Worm (Caenorhabditis elegans) whole organism, late embryonic: ENCODE data around the gene ceh-41.

ENCODE experiments used
- C08G9.2 ChIP-seq: sonication (generic microtip); optimal IDR thresholded peaks from 2 replicates; lab custom pipeline; 2016; ENCODE audit warnings: mild to moderate bottlenecking, missing genetic modification characterization, moderate library complexity, missing compliant biosample characterization
- C38D4.7 ChIP-seq: fragments of 200-800 bp; sonication (Bioruptor generic); optimal IDR thresholded peaks from 2 replicates; lab custom pipeline; 2018; ENCODE audit warnings: mild to moderate bottlenecking, missing genetic modification characterization, moderate library complexity, missing compliant biosample characterization
- K02D7.2 ChIP-seq: sonication (generic microtip); optimal IDR thresholded peaks from 2 replicates; lab custom pipeline; 2017; ENCODE audit warnings: mild to moderate bottlenecking, missing genetic modification characterization, missing compliant biosample characterization
- K09A11.1 ChIP-seq: sonication (generic microtip); optimal IDR thresholded peaks from 2 replicates; lab custom pipeline; 2017; ENCODE audit warnings: antibody characterized with exemption, mild to moderate bottlenecking, missing genetic modification characterization, missing compliant biosample characterization; ENCODE audit not compliant: insufficient read depth
- T23F11.4 ChIP-seq: fragments of 200-800 bp; sonication (Bioruptor generic); optimal IDR thresholded peaks from 2 replicates; lab custom pipeline; 2018; ENCODE audit warnings: mild to moderate bottlenecking, missing genetic modification characterization, missing compliant biosample characterization
- ahr-1 ChIP-seq: sonication (generic microtip); optimal IDR thresholded peaks from 2 replicates; lab custom pipeline; 2016; ENCODE audit warnings: missing genetic modification characterization, missing compliant biosample characterization
- ceh-14 ChIP-seq: sonication (generic microtip); optimal IDR thresholded peaks from 2 replicates; lab custom pipeline; 2016; ENCODE audit warnings: missing genotype, missing genetic modification characterization, missing compliant biosample characterization
- ceh-18 ChIP-seq: sonication (generic microtip); optimal IDR thresholded peaks from 2 replicates; lab custom pipeline; 2016; ENCODE audit warnings: missing genetic modification characterization, missing compliant biosample characterization
- ceh-22 ChIP-seq: sonication (generic microtip); optimal IDR thresholded peaks from 2 replicates; lab custom pipeline; 2017; ENCODE audit warnings: missing biosample characterization, missing genetic modification characterization
- ceh-24 ChIP-seq: sonication (generic microtip); optimal IDR thresholded peaks from 2 replicates; lab custom pipeline; 2016; ENCODE audit warnings: mild to moderate bottlenecking, missing genetic modification characterization, missing compliant biosample characterization
- ceh-31 ChIP-seq: sonication (generic microtip); optimal IDR thresholded peaks from 2 replicates; lab custom pipeline; 2016; ENCODE audit warnings: missing genetic modification characterization, missing compliant biosample characterization
- ceh-48 ChIP-seq: sonication (generic microtip); optimal IDR thresholded peaks from 2 replicates; lab custom pipeline; 2016; ENCODE audit warnings: missing genetic modification characterization, inconsistent platforms, missing compliant biosample characterization
- ceh-9 ChIP-seq: sonication (generic microtip); optimal IDR thresholded peaks from 2 replicates; lab custom pipeline; 2016; ENCODE audit warnings: mild to moderate bottlenecking, missing genetic modification characterization, inconsistent platforms, missing compliant biosample characterization
- che-1 ChIP-seq: sonication (generic microtip); optimal IDR thresholded peaks from 2 replicates; lab custom pipeline; 2016; ENCODE audit warnings: mild to moderate bottlenecking, missing genetic modification characterization, missing compliant biosample characterization
- dve-1 ChIP-seq: sonication (generic microtip); optimal IDR thresholded peaks from 2 replicates; lab custom pipeline; 2017; ENCODE audit warnings: antibody characterized with exemption, mild to moderate bottlenecking, missing genetic modification characterization, missing compliant biosample characterization
- elt-2 ChIP-seq: sonication (generic microtip); optimal IDR thresholded peaks from 2 replicates; lab custom pipeline; 2016; ENCODE audit warnings: missing genetic modification reagents, missing genetic modification characterization, missing compliant biosample characterization
- gmeb-2 ChIP-seq: sonication (generic microtip); optimal IDR thresholded peaks from 2 replicates; lab custom pipeline; 2016; ENCODE audit warnings: missing genetic modification characterization, inconsistent platforms, missing compliant biosample characterization
- hlh-13 ChIP-seq: fragments of 200-800 bp; sonication (Bioruptor generic); optimal IDR thresholded peaks from 2 replicates; lab custom pipeline; 2018; ENCODE audit warnings: mild to moderate bottlenecking, missing genetic modification characterization, missing compliant biosample characterization
- hlh-15 ChIP-seq: sonication (generic microtip); optimal IDR thresholded peaks from 2 replicates; lab custom pipeline; 2016; ENCODE audit warnings: missing genetic modification characterization, missing compliant biosample characterization
- hlh-30 ChIP-seq: sonication (generic microtip); optimal IDR thresholded peaks from 2 replicates; lab custom pipeline; 2017; ENCODE audit warnings: antibody characterized with exemption, missing genetic modification characterization, missing compliant biosample characterization; ENCODE audit not compliant: insufficient read depth
- hlh-8 ChIP-seq: sonication (generic microtip); optimal IDR thresholded peaks from 2 replicates; lab custom pipeline; 2016; ENCODE audit warnings: missing genotype, missing genetic modification characterization, missing compliant biosample characterization
- lim-6 ChIP-seq: sonication (generic microtip); optimal IDR thresholded peaks from 2 replicates; lab custom pipeline; 2016; ENCODE audit warnings: missing genetic modification characterization, missing compliant biosample characterization
- mec-3 ChIP-seq: sonication (generic microtip); optimal IDR thresholded peaks from 2 replicates; lab custom pipeline; 2016; ENCODE audit warnings: borderline replicate concordance, missing genetic modification characterization, missing compliant biosample characterization
- nfya-1 ChIP-seq: sonication (generic microtip); optimal IDR thresholded peaks from 2 replicates; lab custom pipeline; 2017; ENCODE audit warnings: missing genetic modification characterization, mild to moderate bottlenecking, missing compliant biosample characterization, antibody characterized with exemption, moderate library complexity
- nhr-11 ChIP-seq: fragments of 150-350 bp; optimal IDR thresholded peaks from 2 replicates; lab custom pipeline; 2014; ENCODE audit warnings: missing biosample characterization, missing genetic modification characterization
- nhr-232 ChIP-seq: sonication (generic microtip); optimal IDR thresholded peaks from 2 replicates; lab custom pipeline; 2016; ENCODE audit warnings: missing genetic modification characterization, missing compliant biosample characterization
- odd-2 ChIP-seq: sonication (generic microtip); optimal IDR thresholded peaks from 2 replicates; lab custom pipeline; 2017; ENCODE audit warnings: antibody characterized with exemption, mild to moderate bottlenecking, missing genetic modification characterization, missing compliant biosample characterization
- pag-3 ChIP-seq: sonication (generic microtip); optimal IDR thresholded peaks from 2 replicates; lab custom pipeline; 2016; ENCODE audit warnings: missing compliant biosample characterization, missing genetic modification characterization, borderline replicate concordance
- pha-2 ChIP-seq: sonication (generic microtip); optimal IDR thresholded peaks from 2 replicates; lab custom pipeline; 2017; ENCODE audit warnings: mild to moderate bottlenecking, missing genetic modification characterization, missing compliant biosample characterization
- pros-1 ChIP-seq: fragments of 150-350 bp; optimal IDR thresholded peaks from 2 replicates; lab custom pipeline; 2014; ENCODE audit warnings: missing biosample characterization, missing genetic modification reagents, missing genetic modification characterization
- rnt-1 ChIP-seq: sonication (generic microtip); optimal IDR thresholded peaks from 2 replicates; lab custom pipeline; 2016; ENCODE audit warnings: missing genetic modification characterization, missing compliant biosample characterization
- sdc-2 ChIP-seq: sonication (generic microtip); optimal IDR thresholded peaks from 2 replicates; lab custom pipeline; 2016; ENCODE audit warnings: missing genotype, missing genetic modification characterization, missing compliant biosample characterization
- sox-2 ChIP-seq: fragments of 200-800 bp; sonication (Bioruptor generic); IDR thresholded peaks from 2 replicates; pipeline ENCODE4 v1.3.6; 2022; ENCODE audit warnings: missing genetic modification reagents, missing genetic modification characterization, missing compliant biosample characterization
- sox-4 ChIP-seq: sonication (generic microtip); optimal IDR thresholded peaks from 2 replicates; lab custom pipeline; 2017; ENCODE audit warnings: mild to moderate bottlenecking, missing genetic modification characterization, inconsistent platforms, missing compliant biosample characterization
- syd-9 ChIP-seq: sonication (generic microtip); optimal IDR thresholded peaks from 2 replicates; lab custom pipeline; 2016; ENCODE audit warnings: mild to moderate bottlenecking, missing genetic modification characterization, moderate library complexity, missing compliant biosample characterization
- tbx-2 ChIP-seq: sonication (generic microtip); optimal IDR thresholded peaks from 2 replicates; lab custom pipeline; 2016; ENCODE audit warnings: missing genetic modification characterization, missing compliant biosample characterization
- tbx-7 ChIP-seq: sonication (generic microtip); optimal IDR thresholded peaks from 2 replicates; lab custom pipeline; 2016; ENCODE audit warnings: missing genotype, missing genetic modification characterization, missing compliant biosample characterization
- unc-3 ChIP-seq, 2 experiments: fragments of 200-800 bp in 1 of 2; sonication (Bioruptor generic) in 1 of 2; sonication (generic microtip) in 1 of 2; conservative IDR thresholded peaks in 1 of 2; optimal IDR thresholded peaks in 1 of 2; 2 replicates each; pipeline versions ENCODE4 v1.3.6 to Lab custom; 2016 to 2022; ENCODE audit warnings: missing compliant biosample characterization in 2 of 2, missing genetic modification characterization in 2 of 2, missing genetic modification reagents in 1 of 2
- unc-55 ChIP-seq: sonication (generic microtip); optimal IDR thresholded peaks from 2 replicates; lab custom pipeline; 2017; ENCODE audit warnings: missing biosample characterization, missing genetic modification reagents, missing genetic modification characterization
- unc-86 ChIP-seq: sonication (generic microtip); optimal IDR thresholded peaks from 2 replicates; lab custom pipeline; 2016; ENCODE audit warnings: missing genetic modification characterization, missing compliant biosample characterization
- zip-5 ChIP-seq: sonication (generic microtip); optimal IDR thresholded peaks from 2 replicates; lab custom pipeline; 2016; ENCODE audit warnings: missing genetic modification characterization, missing compliant biosample characterization

ceh-41 gene

DNA sequence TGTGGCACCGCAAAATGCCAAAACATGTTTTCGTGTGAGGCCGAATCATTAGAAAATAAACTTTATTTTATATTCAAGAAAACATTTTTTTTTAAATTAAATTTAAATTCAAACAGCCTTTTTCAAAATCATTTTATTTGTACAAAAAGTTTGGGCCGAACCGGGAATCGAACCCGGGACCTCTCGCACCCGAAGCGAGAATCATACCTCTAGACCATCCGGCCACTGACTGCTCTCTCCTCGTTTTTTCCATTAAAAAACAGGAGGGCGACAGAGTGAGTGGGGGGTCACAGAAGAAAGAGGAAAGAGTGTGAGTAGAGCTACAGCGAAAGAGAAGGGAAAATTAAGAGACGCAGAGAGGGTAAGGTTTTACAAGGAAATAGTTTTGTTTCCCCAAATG, 32.2 kb upstream of the ceh-41 start (continued):
- TF ChIP-seq hlh-15 (tag; lab: Kevin White, UChicago) = peak; percentile 50
- TF ChIP-seq sox-2 (GFP tag; lab: Robert Waterston, UW) = peak; percentile 68
- no peak for TF ChIP-seq dve-1 (tag; lab: Kevin White, UChicago)
- peak; percentile 61 for TF ChIP-seq nhr-232 (tag; lab: Kevin White, UChicago)
- TF ChIP-seq che-1 (tag; lab: Kevin White, UChicago) = peak; percentile 77
- no peak for TF ChIP-seq mec-3
- TF ChIP-seq K09A11.1 (tag; lab: Kevin White, UChicago) = peak; percentile 61
- TF ChIP-seq T23F11.4 (GFP tag; lab: Kevin White, UChicago) = peak; percentile 51
- TF ChIP-seq rnt-1 (tag; lab: Kevin White, UChicago) = peak; percentile 61
- TF ChIP-seq elt-2 (tag; lab: Kevin White, UChicago) = peak; percentile 85
- TF ChIP-seq C08G9.2 = peak; percentile 62
- peak; percentile 62 for TF ChIP-seq sox-4 (tag; lab: Kevin White, UChicago)
- peak; percentile 62 for TF ChIP-seq K02D7.2 (tag; lab: Kevin White, UChicago)
- peak; percentile 29 for TF ChIP-seq zip-5 (tag; lab: Kevin White, UChicago)
- peak; percentile 53 for TF ChIP-seq hlh-13 (GFP tag; lab: Kevin White, UChicago)
- TF ChIP-seq unc-86 (tag; lab: Kevin White, UChicago) = peak; percentile 57
- TF ChIP-seq unc-55 (GFP tag; lab: Kevin White, UChicago) = no peak
- TF ChIP-seq ceh-24 (tag; lab: Kevin White, UChicago) = peak; percentile 7
- TF ChIP-seq ceh-9 (tag; lab: Kevin White, UChicago) = peak; percentile 46
- no peak for TF ChIP-seq nhr-11 (tag; lab: Kevin White, UChicago)
- TF ChIP-seq ceh-31 (tag; lab: Kevin White, UChicago) = no peak
- TF ChIP-seq hlh-30 (tag; lab: Kevin White, UChicago) = no peak
- peak; percentile 71 for TF ChIP-seq pha-2 (tag; lab: Kevin White, UChicago)

DNA sequence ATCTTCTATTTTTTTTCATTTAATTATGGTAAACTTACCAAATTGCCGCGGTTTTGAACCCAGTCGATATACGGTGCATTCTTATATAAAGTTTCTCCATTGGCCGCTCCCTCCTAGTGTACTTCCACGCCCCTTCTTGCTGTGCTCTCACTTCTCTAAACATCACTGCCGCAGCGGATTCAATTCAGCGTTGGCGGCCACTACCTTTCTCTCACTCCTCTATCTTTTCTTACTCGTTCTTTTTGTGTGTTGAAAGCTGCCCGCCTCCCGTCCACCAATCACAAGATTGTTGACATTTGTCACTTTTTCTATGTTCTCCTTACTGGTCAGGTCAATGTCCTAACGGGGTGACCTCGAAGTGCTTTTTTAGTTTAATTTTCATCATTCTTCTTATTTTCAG, 22.5 kb upstream of the ceh-41 start:
- TF ChIP-seq gmeb-2 (tag; lab: Kevin White, UChicago) (no peak), unc-3 (GFP tag; conservative IDR thresholded peaks at IDR 0.05; lab: Robert Waterston, UW) (no peak), unc-3 (tag; optimal IDR thresholded peaks at IDR 0.05; lab: Kevin White, UChicago) (no peak), sox-2 (GFP tag; lab: Robert Waterston, UW) (no peak), nfya-1 (tag; lab: Kevin White, UChicago) (peak; percentile 88), ceh-18 (tag; lab: Kevin White, UChicago) (no peak), syd-9 (tag; lab: Kevin White, UChicago) (no peak), hlh-8 (tag; lab: Kevin White, UChicago) (no peak), rnt-1 (tag; lab: Kevin White, UChicago) (no peak), ceh-14 (tag; lab: Kevin White, UChicago) (no peak), sdc-2 (tag; lab: Kevin White, UChicago) (peak; percentile 64), ahr-1 (tag; lab: Kevin White, UChicago) (no peak), ceh-31 (tag; lab: Kevin White, UChicago) (no peak), tbx-7 (no peak), K09A11.1 (tag; lab: Kevin White, UChicago) (no peak), pag-3 (no peak), lim-6 (no peak)

DNA sequence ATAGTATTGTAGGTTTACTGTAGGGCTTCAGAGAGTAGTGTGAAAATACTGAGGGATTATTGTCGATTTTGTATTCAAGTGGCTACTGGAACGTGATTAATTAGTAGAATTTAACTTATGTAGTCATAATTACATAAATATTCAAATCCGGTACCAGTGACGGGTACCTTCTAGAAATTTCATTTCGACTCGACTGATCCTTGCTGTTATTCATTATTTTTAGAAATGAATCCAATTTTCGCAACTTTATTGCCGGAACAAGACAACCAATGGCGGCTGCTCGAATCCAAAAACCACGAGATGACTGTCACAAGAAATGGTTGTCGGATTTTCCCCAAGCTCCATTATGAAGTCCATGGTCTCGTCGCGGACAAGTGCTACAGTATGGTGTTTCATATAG, 16.5 kb upstream of the ceh-41 start, which contains the start of gene tbx-41:
TSS of gene tbx-41 (plus strand) at position 301 of the 400 bp plus-strand sequence.
- TF ChIP-seq nhr-232 (tag; lab: Kevin White, UChicago) = no peak
- TF ChIP-seq C38D4.7 = no peak
- TF ChIP-seq odd-2 (tag; lab: Kevin White, UChicago) = no peak
- TF ChIP-seq tbx-2 (tag; lab: Kevin White, UChicago) = no peak
- no peak for TF ChIP-seq rnt-1 (tag; lab: Kevin White, UChicago)
- no peak for TF ChIP-seq ceh-18 (tag; lab: Kevin White, UChicago)
- TF ChIP-seq pag-3 = no peak
- no peak for TF ChIP-seq pros-1 (tag; lab: Kevin White, UChicago)
- TF ChIP-seq hlh-13 (GFP tag; lab: Kevin White, UChicago) = no peak
- TF ChIP-seq ceh-14 (tag; lab: Kevin White, UChicago) = no peak
- TF ChIP-seq hlh-15 (tag; lab: Kevin White, UChicago) = no peak
- TF ChIP-seq ceh-31 (tag; lab: Kevin White, UChicago) = no peak
- no peak for TF ChIP-seq ceh-22 (tag; lab: Kevin White, UChicago)
- no peak for TF ChIP-seq ceh-48 (tag; lab: Kevin White, UChicago)
